Worm (Caenorhabditis elegans) whole organism, L3 larva: ENCODE data around the gene B0507.4.

ENCODE experiments used
- R02D3.7 ChIP-seq: fragments of 150-350 bp; optimal IDR thresholded peaks from 2 replicates; lab custom pipeline; 2014; ENCODE audit warnings: missing biosample characterization, missing genetic modification characterization
- aly-2 ChIP-seq: fragments of 150-350 bp; optimal IDR thresholded peaks from 2 replicates; lab custom pipeline; 2014; ENCODE audit warnings: missing biosample characterization, missing genetic modification characterization
- ceh-82 ChIP-seq: fragments of 150-350 bp; optimal IDR thresholded peaks from 2 replicates; lab custom pipeline; 2014; ENCODE audit warnings: missing biosample characterization, missing genetic modification characterization
- ceh-9 ChIP-seq: sonication (generic microtip); optimal IDR thresholded peaks from 2 replicates; lab custom pipeline; 2018; ENCODE audit warnings: missing biosample characterization, missing genetic modification characterization
- egl-27 ChIP-seq: sonication (generic microtip); optimal IDR thresholded peaks from 4 replicates; lab custom pipeline; 2017; ENCODE audit warnings: missing biosample characterization, missing genetic modification reagents, missing genetic modification characterization
- jun-1 ChIP-seq: fragments of 150-350 bp; optimal IDR thresholded peaks from 2 replicates; lab custom pipeline; 2014; ENCODE audit warnings: missing biosample characterization, missing genetic modification reagents, missing genetic modification characterization
- nhr-67 ChIP-seq: fragments of 150-350 bp; optimal IDR thresholded peaks from 2 replicates; lab custom pipeline; 2014; ENCODE audit warnings: missing biosample characterization, missing genetic modification characterization
- snpc-4 ChIP-seq: fragments of 150-350 bp; optimal IDR thresholded peaks from 2 replicates; lab custom pipeline; 2014; ENCODE audit warnings: missing biosample characterization, missing genetic modification characterization
- unc-39 ChIP-seq: sonication (generic microtip); optimal IDR thresholded peaks from 4 replicates; lab custom pipeline; 2017; ENCODE audit warnings: missing biosample characterization, missing genetic modification characterization
- unc-62 ChIP-seq: fragments of 150-350 bp; sonication (generic microtip); optimal IDR thresholded peaks from 4 replicates; lab custom pipeline; 2014; ENCODE audit warnings: missing biosample characterization, missing genetic modification reagents, missing genetic modification characterization

DNA sequence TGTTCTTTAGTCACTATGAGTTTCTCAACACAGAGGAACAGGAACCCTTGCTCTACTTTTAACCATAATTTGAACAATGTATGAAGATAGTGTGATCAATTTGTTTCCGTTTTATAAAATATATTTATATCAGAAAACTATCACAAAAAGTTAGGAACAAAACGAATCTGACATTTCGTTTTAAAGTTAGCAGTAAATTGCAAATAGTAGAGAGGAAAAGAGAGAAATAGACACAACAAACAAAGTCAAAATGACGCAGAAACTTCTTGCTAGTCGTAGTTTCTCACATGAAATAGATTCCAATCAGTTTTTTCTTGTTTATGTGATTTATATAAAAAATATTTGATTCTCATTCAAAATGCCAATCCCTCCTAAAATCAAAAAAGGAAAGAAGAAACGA, 25.7 kb upstream of the B0507.4 start, which contains the start of gene ZC196.5:
- TF ChIP-seq R02D3.7 (no peak), egl-27 (tag; lab: Kevin White, UChicago) (no peak), aly-2 (tag; lab: Kevin White, UChicago) (no peak), nhr-67 (tag; lab: Kevin White, UChicago) (no peak), snpc-4 (tag; lab: Kevin White, UChicago) (no peak), jun-1 (tag; lab: Kevin White, UChicago) (no peak), ceh-82 (tag; lab: Kevin White, UChicago) (no peak), unc-62 (GFP tag; lab: Kevin White, UChicago) (no peak), unc-39 (no peak), ceh-9 (tag; lab: Kevin White, UChicago) (no peak)
